Fruit fly (Drosophila melanogaster): ENCODE results near the gene CG31955.

DNA sequence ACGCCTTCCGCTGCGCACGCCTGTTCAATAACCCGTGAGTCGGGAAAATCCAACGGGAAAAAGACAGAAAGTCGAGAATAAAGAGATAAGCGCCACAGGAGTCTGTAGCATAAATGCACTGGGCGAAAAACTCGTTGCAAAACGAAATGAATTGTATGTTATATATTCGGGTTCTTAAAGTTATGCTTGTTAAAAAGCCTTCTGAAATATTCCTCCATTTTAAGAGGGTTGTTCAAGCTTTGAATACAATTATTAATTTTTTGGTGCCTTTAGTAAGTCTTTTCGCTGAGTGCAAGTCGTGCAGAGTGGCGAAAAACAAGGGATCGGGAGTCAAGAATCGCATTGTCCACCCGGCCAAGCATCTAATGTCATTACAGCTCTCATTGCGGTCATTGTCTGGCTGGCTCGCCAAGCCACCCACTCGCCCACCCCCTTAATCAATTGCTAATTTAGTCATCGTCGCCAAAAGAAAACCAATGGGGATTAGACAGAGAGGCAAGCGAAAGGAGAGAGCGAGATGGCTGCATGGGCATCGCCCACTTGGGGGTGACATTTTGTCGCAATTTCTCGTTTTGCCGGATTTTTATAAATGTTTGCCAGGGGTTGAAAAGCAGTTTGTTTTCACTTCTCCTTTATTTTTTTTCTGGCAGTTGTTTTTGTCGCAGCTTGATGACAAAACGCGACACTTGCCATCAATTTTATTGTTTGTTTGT is 27.6 kb downstream of the CG31955 start:
- no peak for TF ChIP-seq tai (GFP tag; optimal IDR thresholded peaks at IDR 0.05)
- no peak for TF ChIP-seq Myc (optimal IDR thresholded peaks at IDR 0.05)
- TF ChIP-seq N (GFP tag; optimal IDR thresholded peaks at IDR 0.05): no peak
- TF ChIP-seq sv (GFP tag; optimal IDR thresholded peaks at IDR 0.05): no peak
- TF ChIP-seq Vsx2 (GFP tag; optimal IDR thresholded peaks at IDR 0.05; ENCODE audit: partially characterized antibody): no peak
